Worm (Caenorhabditis elegans) whole organism, young adult: Measurements from ENCODE around the gene myo-6.

ENCODE experiments used
- F49E8.2 ChIP-seq: sonication (generic microtip); optimal IDR thresholded peaks from 3 replicates; lab custom pipeline; 2017; ENCODE audit warnings: missing genetic modification characterization, mild to moderate bottlenecking, missing compliant biosample characterization, antibody characterized with exemption, moderate library complexity; ENCODE audit not compliant: insufficient read depth
- F52B5.7 ChIP-seq: sonication (generic microtip); optimal IDR thresholded peaks from 2 replicates; lab custom pipeline; 2016; ENCODE audit warnings: mild to moderate bottlenecking, missing genetic modification characterization, missing compliant biosample characterization
- dpl-1 ChIP-seq: fragments of 150-350 bp; optimal IDR thresholded peaks from 2 replicates; lab custom pipeline; 2014; ENCODE audit warnings: missing biosample characterization, missing genetic modification reagents, missing genetic modification characterization
- him-1 ChIP-seq: sonication (generic microtip); optimal IDR thresholded peaks from 2 replicates; lab custom pipeline; 2016; ENCODE audit warnings: missing genotype, missing genetic modification reagents, missing genetic modification characterization, missing compliant biosample characterization
- hrde-1 ChIP-seq: sonication (generic microtip); optimal IDR thresholded peaks from 2 replicates; lab custom pipeline; 2016; ENCODE audit warnings: missing genetic modification characterization, mild to moderate bottlenecking, missing compliant biosample characterization, moderate library complexity, missing genotype, missing genetic modification reagents, borderline replicate concordance
- hsf-1 ChIP-seq: fragments of 200-800 bp; sonication (Bioruptor generic); IDR thresholded peaks from 2 replicates; pipeline ENCODE4 v1.3.6; 2022; ENCODE audit warnings: missing genetic modification reagents, missing genetic modification characterization, missing compliant biosample characterization
- lin-35 ChIP-seq, 3 experiments: fragments of 150-350 bp in 2 of 3; sonication (generic microtip) in 1 of 3; optimal IDR thresholded peaks; 2 replicates each; lab custom pipeline; 2014 to 2018; ENCODE audit warnings: missing biosample characterization in 3 of 3, missing genetic modification characterization in 3 of 3, missing genetic modification reagents in 3 of 3
- mcd-1 ChIP-seq: fragments of 200-800 bp; sonication (Bioruptor generic); IDR thresholded peaks from 2 replicates; pipeline ENCODE4 v1.3.6; 2022; ENCODE audit warnings: missing genetic modification reagents, missing genetic modification characterization, missing compliant biosample characterization
- mes-4 ChIP-seq: sonication (generic microtip); optimal IDR thresholded peaks from 2 replicates; lab custom pipeline; 2016; ENCODE audit warnings: missing genotype, missing genetic modification characterization, missing compliant biosample characterization
- mxl-1 ChIP-seq: sonication (generic microtip); optimal IDR thresholded peaks from 2 replicates; lab custom pipeline; 2016; ENCODE audit warnings: missing genetic modification characterization, missing compliant biosample characterization
- snpc-4 ChIP-seq, 5 experiments: fragments of 150-350 bp in 1 of 5; sonication (generic microtip) in 4 of 5; optimal IDR thresholded peaks; 2 replicates each; lab custom pipeline; 2014 to 2018; ENCODE audit warnings: missing genetic modification characterization in 5 of 5, missing biosample characterization in 3 of 5, antibody characterized with exemption in 2 of 5, mild to moderate bottlenecking in 2 of 5, missing compliant biosample characterization in 2 of 5, missing genotype in 2 of 5, moderate library complexity in 2 of 5, missing genetic modification reagents in 1 of 5
- tbx-9 ChIP-seq: sonication (generic microtip); optimal IDR thresholded peaks from 2 replicates; lab custom pipeline; 2016; ENCODE audit warnings: borderline replicate concordance, missing genetic modification characterization, inconsistent platforms, missing compliant biosample characterization
- ztf-6 ChIP-seq: fragments of 200-800 bp; sonication (Bioruptor generic); IDR thresholded peaks from 2 replicates; pipeline ENCODE4 v1.3.6; 2022; ENCODE audit warnings: missing genetic modification reagents, missing genetic modification characterization, missing compliant biosample characterization

DNA sequence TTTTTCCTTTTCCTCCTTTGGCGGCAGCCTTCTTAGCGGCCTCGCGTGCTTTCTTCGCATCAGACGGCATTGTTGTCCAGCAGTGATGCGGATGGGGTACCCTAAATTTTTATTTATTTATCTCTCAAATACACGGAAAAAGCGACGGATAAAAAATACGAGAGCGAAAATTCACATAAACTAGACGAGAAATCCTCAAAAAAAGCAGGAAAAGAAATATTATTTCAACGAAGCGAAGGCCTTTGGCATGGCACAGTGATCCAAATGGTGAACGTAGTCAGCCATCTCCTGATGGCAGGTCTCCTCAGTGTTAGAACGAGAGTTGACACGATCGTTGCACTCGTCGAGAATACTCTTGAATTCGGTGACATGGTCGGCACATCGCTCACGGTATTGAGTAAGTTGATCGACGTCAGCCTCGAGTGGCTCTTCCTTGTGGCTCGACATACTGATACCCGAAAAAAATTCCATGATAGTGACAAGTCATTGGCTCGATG is 52.6 kb downstream of the myo-6 start, which contains the start of the genes abcf-2 and T27E9.2:
- no peak for TF ChIP-seq F49E8.2 (tag; lab: Kevin White, UChicago)
- 0 out of 2 replicates have a peak, but pooled peaks have one; percentile 26 for TF ChIP-seq hsf-1
- TF ChIP-seq dpl-1 (GFP tag; lab: Kevin White, UChicago): no peak
- no peak for TF ChIP-seq mxl-1 (tag; lab: Kevin White, UChicago)
- no peak for TF ChIP-seq F52B5.7 (tag; lab: Kevin White, UChicago)
- no peak for TF ChIP-seq mes-4 (tag; lab: Kevin White, UChicago)
- TF ChIP-seq tbx-9: no peak
- no peak for TF ChIP-seq hrde-1
- TF ChIP-seq mcd-1: no peak
- TF ChIP-seq lin-35 (GFP tag; optimal IDR thresholded peaks at IDR 0.05; lab: Kevin White, UChicago): no peak
- TF ChIP-seq ztf-6 (GFP tag; lab: Robert Waterston, UW): no peak
- no peak for TF ChIP-seq him-1 (tag; lab: Kevin White, UChicago)
- no peak for TF ChIP-seq snpc-4 (GFP tag; optimal IDR thresholded peaks at IDR 0.05; lab: Kevin White, UChicago)
- no peak for TF ChIP-seq snpc-4 (tag; optimal IDR thresholded peaks at IDR 0.05; lab: Kevin White, UChicago)
